Fruit fly (Drosophila melanogaster) whole organism, embryonic: Measurements from ENCODE around the gene eIF3h.

Source experiments
- Aef1 ChIP-seq: fragments of 200-800 bp; sonication (Bioruptor generic); IDR thresholded peaks from 3 replicates; pipeline ENCODE4 v1.3.6; 2022; ENCODE audit warnings: missing biosample characterization, missing genetic modification characterization
- Atf-2 ChIP-seq: fragments of 200-800 bp; sonication (Bioruptor generic); optimal IDR thresholded peaks from 2 replicates; lab custom pipeline; 2016; ENCODE audit warnings: missing biosample characterization, missing genetic modification characterization
- CG10431 ChIP-seq: fragments of 200-800 bp; sonication (Bioruptor generic); optimal IDR thresholded peaks from 3 replicates; lab custom pipeline; 2018; ENCODE audit warnings: missing biosample characterization, mild to moderate bottlenecking, missing genetic modification characterization
- CG10565 ChIP-seq: fragments of 200-800 bp; sonication (Bioruptor generic); optimal IDR thresholded peaks from 3 replicates; lab custom pipeline; 2016; ENCODE audit warnings: missing biosample characterization, mild to moderate bottlenecking, missing genetic modification characterization
- CG12104 ChIP-seq: fragments of 200-800 bp; sonication (Bioruptor generic); optimal IDR thresholded peaks from 3 replicates; lab custom pipeline; 2016; ENCODE audit warnings: missing biosample characterization, missing genetic modification characterization
- CG12155 ChIP-seq: fragments of 200-800 bp; sonication (Bioruptor generic); optimal IDR thresholded peaks from 3 replicates; lab custom pipeline; 2016; ENCODE audit warnings: missing biosample characterization, missing genetic modification characterization
- CG12744 ChIP-seq: fragments of 200-800 bp; sonication (Bioruptor generic); optimal IDR thresholded peaks from 2 replicates; lab custom pipeline; 2016; ENCODE audit warnings: missing biosample characterization, missing genetic modification characterization
- CG14014 ChIP-seq: fragments of 200-800 bp; sonication (Bioruptor generic); IDR thresholded peaks from 2 replicates; pipeline ENCODE4 v1.3.6; 2022; ENCODE audit warnings: missing biosample characterization, missing genetic modification characterization
- CG15514 ChIP-seq: fragments of 200-800 bp; sonication (Bioruptor generic); optimal IDR thresholded peaks from 3 replicates; lab custom pipeline; 2017; ENCODE audit warnings: missing biosample characterization, missing genetic modification characterization, mild to moderate bottlenecking, moderate library complexity, missing genetic modification reagents
- CG1647 ChIP-seq: fragments of 200-800 bp; sonication (Bioruptor generic); optimal IDR thresholded peaks from 3 replicates; lab custom pipeline; 2016; ENCODE audit warnings: missing biosample characterization, missing genetic modification characterization
- CG17359 ChIP-seq: fragments of 200-800 bp; sonication (Bioruptor generic); optimal IDR thresholded peaks from 3 replicates; lab custom pipeline; 2018; ENCODE audit warnings: missing biosample characterization, mild to moderate bottlenecking, missing genetic modification characterization, moderate library complexity
- CG17802 ChIP-seq: fragments of 200-800 bp; sonication (Bioruptor generic); optimal IDR thresholded peaks from 2 replicates; lab custom pipeline; 2018; ENCODE audit warnings: missing biosample characterization, mild to moderate bottlenecking, missing genetic modification characterization, moderate library complexity
- CG2678 ChIP-seq: fragments of 200-800 bp; sonication (Bioruptor generic); optimal IDR thresholded peaks from 3 replicates; lab custom pipeline; 2019; ENCODE audit warnings: missing biosample characterization, mild to moderate bottlenecking, missing genetic modification characterization, moderate library complexity
- CG31388 ChIP-seq: fragments of 200-800 bp; sonication (Bioruptor generic); optimal IDR thresholded peaks from 2 replicates; lab custom pipeline; 2016; ENCODE audit warnings: missing biosample characterization, missing genetic modification characterization
- CG3281 ChIP-seq: fragments of 200-800 bp; sonication (Bioruptor generic); optimal IDR thresholded peaks from 3 replicates; lab custom pipeline; 2017; ENCODE audit warnings: missing biosample characterization, mild to moderate bottlenecking, missing genetic modification characterization
- CG34422 ChIP-seq: fragments of 200-800 bp; sonication (Bioruptor generic); IDR thresholded peaks from 3 replicates; pipeline ENCODE4 v1.3.6; 2022; ENCODE audit warnings: missing biosample characterization, missing genetic modification characterization
- CG3847 ChIP-seq: fragments of 200-800 bp; sonication (Bioruptor generic); IDR thresholded peaks from 2 replicates; pipeline ENCODE4 v1.3.6; 2022; ENCODE audit warnings: missing biosample characterization, missing genetic modification characterization
- CG6175 ChIP-seq: fragments of 200-800 bp; sonication (Bioruptor generic); IDR thresholded peaks from 3 replicates; pipeline ENCODE4 v1.3.6; 2022; ENCODE audit warnings: missing biosample characterization, missing genetic modification characterization
- CG6765 ChIP-seq: fragments of 200-800 bp; sonication (Bioruptor generic); optimal IDR thresholded peaks from 3 replicates; lab custom pipeline; 2017; ENCODE audit warnings: missing biosample characterization, mild to moderate bottlenecking, missing genetic modification characterization
- CG7372 ChIP-seq: fragments of 200-800 bp; sonication (Bioruptor generic); IDR thresholded peaks from 2 replicates; pipeline ENCODE4 v1.3.6; 2022; ENCODE audit warnings: missing biosample characterization, missing genetic modification characterization
- CG9609 ChIP-seq: fragments of 200-800 bp; sonication (Bioruptor generic); optimal IDR thresholded peaks from 3 replicates; lab custom pipeline; 2016; ENCODE audit warnings: missing biosample characterization, missing genetic modification characterization
- CG9817 ChIP-seq: fragments of 200-800 bp; sonication (Bioruptor generic); optimal IDR thresholded peaks from 2 replicates; lab custom pipeline; 2018; ENCODE audit warnings: missing biosample characterization, mild to moderate bottlenecking, missing genetic modification characterization, moderate library complexity
- H2.0 ChIP-seq: fragments of 200-800 bp; sonication (Bioruptor generic); IDR thresholded peaks from 2 replicates; pipeline ENCODE4 v1.3.6; 2022; ENCODE audit warnings: missing biosample characterization, missing genetic modification characterization
- Hey ChIP-seq: fragments of 200-800 bp; sonication (Bioruptor generic); optimal IDR thresholded peaks from 3 replicates; lab custom pipeline; 2018; ENCODE audit warnings: missing biosample characterization, mild to moderate bottlenecking, missing genetic modification characterization
- HmgD ChIP-seq: fragments of 200-800 bp; sonication (Bioruptor generic); optimal IDR thresholded peaks from 3 replicates; lab custom pipeline; 2016; ENCODE audit warnings: missing biosample characterization, missing genetic modification characterization
- Lim3 ChIP-seq: fragments of 200-800 bp; sonication (Bioruptor generic); IDR thresholded peaks from 2 replicates; pipeline ENCODE4 v1.3.6; 2022; ENCODE audit warnings: missing biosample characterization, missing genetic modification characterization
- MBD-R2 ChIP-seq: fragments of 200-800 bp; sonication (Bioruptor generic); IDR thresholded peaks from 2 replicates; pipeline ENCODE4 v1.3.6; 2022; ENCODE audit warnings: missing biosample characterization, missing genetic modification characterization
- Mad ChIP-seq: fragments of 200-800 bp; sonication (Bioruptor generic); optimal IDR thresholded peaks from 2 replicates; lab custom pipeline; 2016; ENCODE audit warnings: missing biosample characterization, missing genetic modification characterization
- Max ChIP-seq: fragments of 200-800 bp; sonication (Bioruptor generic); optimal IDR thresholded peaks from 2 replicates; lab custom pipeline; 2016; ENCODE audit warnings: missing biosample characterization, mild to moderate bottlenecking, missing genetic modification characterization
- NK7.1 ChIP-seq: fragments of 200-800 bp; sonication (Bioruptor generic); optimal IDR thresholded peaks from 3 replicates; lab custom pipeline; 2016; ENCODE audit warnings: missing biosample characterization, missing genetic modification characterization
- Nf-YB ChIP-seq: fragments of 200-800 bp; sonication (Bioruptor generic); optimal IDR thresholded peaks from 3 replicates; lab custom pipeline; 2019; ENCODE audit warnings: missing biosample characterization, mild to moderate bottlenecking, missing genetic modification characterization, moderate library complexity
- Sox102F ChIP-seq: fragments of 200-800 bp; sonication (Bioruptor generic); optimal IDR thresholded peaks from 2 replicates; lab custom pipeline; 2018; ENCODE audit warnings: missing biosample characterization, mild to moderate bottlenecking, missing genetic modification characterization, moderate library complexity
- Sry-δ ChIP-seq: fragments of 200-800 bp; sonication (Bioruptor generic); optimal IDR thresholded peaks from 2 replicates; lab custom pipeline; 2016; ENCODE audit warnings: missing biosample characterization, missing genetic modification characterization
- chif ChIP-seq, 2 experiments: fragments of 200-800 bp; sonication (Bioruptor generic); optimal IDR thresholded peaks; 3 replicates each; lab custom pipeline; 2016; ENCODE audit warnings: missing biosample characterization in 2 of 2, missing genetic modification characterization in 2 of 2
- crp ChIP-seq, 2 experiments: fragments of 200-800 bp; sonication (Bioruptor generic); optimal IDR thresholded peaks; 2 replicates in 1 of 2; 3 replicates in 1 of 2; lab custom pipeline; 2017; ENCODE audit warnings: missing biosample characterization in 2 of 2, missing genetic modification characterization in 2 of 2, mild to moderate bottlenecking in 1 of 2, moderate library complexity in 1 of 2
- emc ChIP-seq: fragments of 200-800 bp; sonication (Bioruptor generic); optimal IDR thresholded peaks from 2 replicates; lab custom pipeline; 2016; ENCODE audit warnings: missing biosample characterization, missing genetic modification characterization
- eve ChIP-seq, 2 experiments: fragments of >200 bp; optimal IDR thresholded peaks; 2 replicates each; lab custom pipeline; 2017; ENCODE audit warnings: missing biosample characterization in 2 of 2, missing genetic modification characterization in 2 of 2
- eyg ChIP-seq: fragments of 200-800 bp; sonication (Bioruptor generic); optimal IDR thresholded peaks from 3 replicates; lab custom pipeline; 2016; ENCODE audit warnings: missing biosample characterization, missing genetic modification characterization
- fru ChIP-seq: fragments of >200 bp; optimal IDR thresholded peaks from 2 replicates; lab custom pipeline; 2017
- gro ChIP-seq: fragments of 200-800 bp; sonication (Bioruptor generic); optimal IDR thresholded peaks from 2 replicates; lab custom pipeline; 2016; ENCODE audit warnings: missing biosample characterization, missing genetic modification characterization
- gsb-n ChIP-seq: fragments of 200-800 bp; sonication (Bioruptor generic); optimal IDR thresholded peaks from 3 replicates; lab custom pipeline; 2018; ENCODE audit warnings: missing biosample characterization, mild to moderate bottlenecking, missing genetic modification characterization
- hb ChIP-seq: fragments of 200-800 bp; sonication (Bioruptor generic); IDR thresholded peaks from 3 replicates; pipeline ENCODE4 v1.3.6; 2022; ENCODE audit warnings: missing biosample characterization, missing genetic modification characterization; ENCODE audit not compliant: partially characterized antibody
- nom ChIP-seq: fragments of 200-800 bp; sonication (Bioruptor generic); optimal IDR thresholded peaks from 2 replicates; lab custom pipeline; 2017; ENCODE audit warnings: missing biosample characterization, missing genetic modification characterization, mild to moderate bottlenecking, moderate library complexity, missing genetic modification reagents
- onecut ChIP-seq: fragments of 200-800 bp; sonication (Bioruptor generic); IDR thresholded peaks from 2 replicates; pipeline ENCODE4 v1.3.6; 2022; ENCODE audit warnings: missing biosample characterization, missing genetic modification characterization
- pfk ChIP-seq: fragments of 200-800 bp; sonication (Bioruptor generic); optimal IDR thresholded peaks from 2 replicates; lab custom pipeline; 2018; ENCODE audit warnings: missing biosample characterization, mild to moderate bottlenecking, missing genetic modification characterization, moderate library complexity
- slou ChIP-seq: fragments of 200-800 bp; sonication (Bioruptor generic); optimal IDR thresholded peaks from 3 replicates; lab custom pipeline; 2016; ENCODE audit warnings: missing biosample characterization, missing genetic modification characterization
- so ChIP-seq: fragments of 200-800 bp; sonication (Bioruptor generic); IDR thresholded peaks from 3 replicates; pipeline ENCODE4 v1.3.6; 2022; ENCODE audit warnings: missing biosample characterization, missing genetic modification characterization
- sug ChIP-seq: fragments of 200-800 bp; optimal IDR thresholded peaks from 2 replicates; lab custom pipeline; 2019; ENCODE audit warnings: missing biosample characterization, mild to moderate bottlenecking, missing genetic modification characterization, moderate library complexity
- tap ChIP-seq: fragments of 200-800 bp; optimal IDR thresholded peaks from 3 replicates; lab custom pipeline; 2019; ENCODE audit warnings: missing biosample characterization, mild to moderate bottlenecking, missing genetic modification characterization, moderate library complexity
- tna ChIP-seq: fragments of 200-800 bp; sonication (Bioruptor generic); IDR thresholded peaks from 2 replicates; pipeline ENCODE4 v1.3.6; 2022; ENCODE audit warnings: missing biosample characterization, missing genetic modification characterization; ENCODE audit not compliant: partially characterized antibody
- wek ChIP-seq: fragments of 200-800 bp; sonication (Bioruptor generic); optimal IDR thresholded peaks from 3 replicates; lab custom pipeline; 2018; ENCODE audit warnings: missing biosample characterization, mild to moderate bottlenecking, missing genetic modification characterization, moderate library complexity
- zen2 ChIP-seq: fragments of 200-800 bp; sonication (Bioruptor generic); IDR thresholded peaks from 3 replicates; pipeline ENCODE4 v1.3.6; 2022; ENCODE audit warnings: missing biosample characterization, missing genetic modification characterization; ENCODE audit not compliant: partially characterized antibody

eIF3h gene

dm6 chr2L:5063936-5064335 is 11.0 kb upstream of the eIF3h start (continued):
- TF ChIP-seq zen2 (GFP tag; lab: Robert Waterston, UW) (no peak), CG12744 (no peak), wek (GFP tag; lab: Kevin White, UChicago) (peak; percentile 26), CG3847 (GFP tag; lab: Robert Waterston, UW) (no peak), emc (GFP tag; lab: Kevin White, UChicago) (no peak), Lim3 (no peak), tna (GFP tag; lab: Robert Waterston, UW) (no peak), H2.0 (GFP tag; lab: Robert Waterston, UW) (no peak), CG6765 (GFP tag; lab: Kevin White, UChicago) (peak; percentile 8), CG17359 (tag; lab: Kevin White, UChicago) (no peak), Mad (GFP tag; lab: Kevin White, UChicago) (no peak), CG10565 (GFP tag; lab: Kevin White, UChicago) (no peak), CG3281 (GFP tag; lab: Kevin White, UChicago) (no peak), CG12104 (GFP tag; lab: Kevin White, UChicago) (no peak), onecut (peak; percentile 5; the same call in 1 of the 2 replicates), CG9609 (no peak), CG7372 (GFP tag; lab: Robert Waterston, UW) (no peak), CG17802 (tag; lab: Kevin White, UChicago) (no peak), nom (GFP tag; lab: Kevin White, UChicago) (no peak), slou (no peak), NK7.1 (GFP tag; lab: Kevin White, UChicago) (no peak), HmgD (GFP tag; lab: Kevin White, UChicago) (no peak), fru (lab: Kevin White, UChicago) (no peak), gro (no peak), CG9817 (tag; lab: Kevin White, UChicago) (no peak), tap (tag; lab: Kevin White, UChicago) (no peak), CG31388 (GFP tag; lab: Kevin White, UChicago) (no peak), CG14014 (no peak), pfk (GFP tag; lab: Kevin White, UChicago) (peak; percentile 97), hb (GFP tag; lab: Robert Waterston, UW) (no peak), Sox102F (GFP tag; lab: Kevin White, UChicago) (no peak), MBD-R2 (GFP tag; lab: Robert Waterston, UW) (peak; percentile 9; the same call in 1 of the 2 replicates), CG1647 (GFP tag; lab: Kevin White, UChicago) (no peak), CG15514 (GFP tag; lab: Kevin White, UChicago) (peak; percentile 36), CG6175 (no peak), chif (GFP tag; optimal IDR thresholded peaks at IDR 0.05; lab: Kevin White, UChicago) (no peak), Hey (no peak), crp (GFP tag; optimal IDR thresholded peaks at IDR 0.05; lab: Kevin White, UChicago) (peak in 1 of 2 experiments; percentile 78), Aef1 (GFP tag; lab: Robert Waterston, UW) (no peak), Max (no peak), Atf-2 (GFP tag; lab: Kevin White, UChicago) (no peak), so (GFP tag; lab: Robert Waterston, UW) (no peak), CG10431 (GFP tag; lab: Kevin White, UChicago) (no peak), eve (GFP tag; optimal IDR thresholded peaks at IDR 0.05; lab: Kevin White, UChicago) (no peak), CG12155 (GFP tag; lab: Kevin White, UChicago) (no peak), CG2678 (no peak), Nf-YB (GFP tag; lab: Kevin White, UChicago) (no peak), sug (peak; percentile 61), gsb-n (tag; lab: Kevin White, UChicago) (no peak), Sry-δ (GFP tag; lab: Kevin White, UChicago) (no peak), eyg (GFP tag; lab: Kevin White, UChicago) (no peak), CG34422 (GFP tag; lab: Robert Waterston, UW) (0 out of 3 replicates have a peak, but pooled peaks have one; percentile 44)
